Fruit fly (Drosophila melanogaster) S2 (cell line): ENCODE data around the gene CG33110.

Source experiments
- CG8478 ChIP-seq: fragments of >200 bp; optimal IDR thresholded peaks from 2 replicates; lab custom pipeline; 2018
- CTCF ChIP-seq, 2 experiments: fragments of >200 bp; optimal IDR thresholded peaks; 2 replicates each; lab custom pipeline; 2018

CG33110 gene

DNA sequence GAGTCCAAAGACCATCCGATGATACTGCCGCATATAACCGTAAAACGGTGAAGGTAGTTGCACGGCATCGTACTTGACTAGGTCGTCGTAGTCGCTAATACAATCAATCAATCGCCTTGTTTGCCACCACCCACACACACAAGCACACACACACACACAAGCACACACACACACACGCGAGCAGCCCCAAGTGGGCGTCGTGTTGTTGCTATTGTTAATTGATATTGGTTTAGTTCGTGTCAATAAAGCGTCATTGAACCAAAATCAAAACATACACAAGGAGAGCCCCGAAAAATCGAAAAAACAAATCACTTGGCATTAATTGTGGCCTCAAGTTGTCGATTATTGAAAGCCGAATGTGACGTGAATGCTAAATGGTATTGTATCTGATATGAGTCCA is 26.5 kb downstream of the CG33110 start:
- TF ChIP-seq CTCF (optimal IDR thresholded peaks at IDR 0.05; lab: Kevin White, UChicago), result no peak
- no peak for TF ChIP-seq CG8478 (lab: Kevin White, UChicago)

DNA sequence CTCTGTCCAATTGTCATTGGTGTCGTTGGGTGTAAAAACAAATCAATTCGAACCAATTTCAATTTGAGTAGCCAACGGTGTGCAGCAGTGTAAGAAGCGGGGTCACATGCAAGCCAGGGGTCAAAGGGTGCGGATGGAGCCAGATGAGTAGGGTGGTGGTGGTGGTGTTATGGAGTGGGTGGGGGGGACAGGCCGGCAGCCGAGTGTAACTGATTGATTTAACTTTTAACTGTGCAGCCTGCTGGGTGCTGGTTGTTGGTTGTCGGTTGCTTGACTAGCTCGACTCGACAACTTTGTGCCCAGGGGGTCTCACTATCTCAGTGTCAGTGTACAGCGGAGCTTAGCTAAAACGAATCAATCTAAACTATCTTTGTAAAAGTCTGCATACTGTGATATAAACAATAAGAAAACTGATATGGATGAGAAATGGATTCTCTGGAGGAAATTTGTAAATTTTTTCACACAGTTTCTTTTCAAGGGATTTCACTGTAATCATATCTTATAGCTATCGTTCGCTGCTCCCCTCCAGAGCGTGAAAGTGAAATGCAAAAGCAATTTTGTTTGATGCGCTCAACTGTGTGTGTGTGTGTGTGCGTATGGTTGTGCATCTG is 27.5 kb downstream of the CG33110 start:
- TF ChIP-seq CG8478 (lab: Kevin White, UChicago) (no peak), CTCF (optimal IDR thresholded peaks at IDR 0.05; lab: Kevin White, UChicago) (no peak)

DNA sequence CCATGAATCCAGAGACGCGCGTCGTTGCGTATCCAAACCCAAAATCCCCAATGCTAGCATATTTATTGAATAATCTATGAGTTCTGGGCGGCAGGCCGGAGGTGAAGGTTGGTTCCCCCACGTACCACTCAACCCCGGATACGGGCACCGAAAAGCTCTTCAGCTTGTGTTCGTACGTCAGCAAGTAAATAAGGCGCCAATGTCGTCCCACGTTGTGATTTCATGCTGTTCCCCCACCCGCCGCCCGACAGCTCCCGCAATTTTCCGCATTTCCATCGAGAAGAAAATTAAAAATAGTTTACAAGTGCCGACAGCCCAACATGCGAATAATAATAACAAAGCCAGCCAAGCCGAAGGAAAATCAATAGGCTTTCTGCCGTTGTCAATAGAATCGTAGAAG is 28.8 kb downstream of the CG33110 start:
- TF ChIP-seq CG8478 (lab: Kevin White, UChicago) (no peak), CTCF (optimal IDR thresholded peaks at IDR 0.05; lab: Kevin White, UChicago) (no peak)

DNA sequence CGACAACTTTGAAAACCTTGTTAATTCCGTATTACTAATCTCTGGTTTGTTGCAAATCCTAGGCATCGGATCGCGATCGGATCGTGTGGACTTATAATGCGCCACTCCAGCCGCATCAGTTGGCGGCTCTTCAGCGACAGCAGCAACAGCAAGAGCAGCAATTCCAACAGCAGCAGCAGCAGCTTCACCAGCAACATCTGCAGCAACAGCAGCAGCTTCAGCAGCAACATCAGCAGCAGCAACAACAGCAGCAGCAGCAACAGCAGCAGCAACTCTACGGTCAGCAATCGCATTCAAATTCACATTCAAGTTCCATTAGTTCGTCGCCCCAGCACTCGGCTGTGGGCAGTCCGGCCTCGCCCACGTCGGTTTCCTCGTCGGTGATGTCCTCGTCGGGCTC is 32.8 kb downstream of the CG33110 start:
- TF ChIP-seq CG8478 (lab: Kevin White, UChicago), result no peak
- no peak for TF ChIP-seq CTCF (optimal IDR thresholded peaks at IDR 0.05; lab: Kevin White, UChicago)

DNA sequence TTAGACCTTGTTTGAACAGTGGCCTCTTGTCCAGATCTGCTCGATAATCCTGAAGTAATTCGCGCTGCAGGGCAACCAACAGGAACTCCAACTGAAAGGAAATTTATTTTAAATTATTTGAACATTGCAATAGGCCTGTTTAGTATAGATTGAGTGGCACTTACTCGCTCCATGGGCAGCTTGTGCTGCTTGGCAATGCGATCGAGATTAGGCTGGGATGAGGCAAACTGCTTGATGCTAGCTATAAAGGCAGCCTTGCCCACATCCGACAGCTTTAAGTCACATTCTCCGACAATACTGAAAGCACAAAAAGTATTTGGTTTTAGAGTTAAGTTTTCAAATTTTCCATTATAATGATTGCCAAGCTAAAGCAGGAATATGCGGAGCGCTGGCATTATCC is 39.2 kb downstream of the CG33110 start, which contains the start of gene CG13843:
Gene CG13843 (plus strand): TSS at position 301 of the 400 bp plus-strand sequence.
- TF ChIP-seq CTCF (optimal IDR thresholded peaks at IDR 0.05; lab: Kevin White, UChicago) (no peak), CG8478 (lab: Kevin White, UChicago) (no peak)

DNA sequence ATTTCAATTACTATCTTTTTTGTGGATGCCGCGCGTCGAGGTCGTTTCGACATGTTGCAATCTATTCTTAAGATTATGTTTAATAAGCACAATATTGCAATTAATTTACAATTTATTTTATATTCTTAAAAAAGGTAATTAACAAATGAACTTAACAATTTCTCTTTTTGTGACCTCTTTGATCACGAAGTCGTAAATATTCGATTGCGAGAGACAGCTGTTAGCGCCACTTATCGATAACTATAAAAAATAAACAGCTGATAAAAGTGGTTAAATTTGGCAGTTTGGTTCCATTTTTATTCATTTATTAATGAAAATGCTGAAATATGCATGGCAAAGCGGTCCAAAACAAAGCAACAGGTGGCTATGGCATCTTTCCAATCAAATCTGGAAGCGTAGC is 43.5 kb downstream of the CG33110 start, which contains the start of the genes CG31156 and mRRF2:
Gene CG31156 (minus strand): TSS at position 209 of the 400 bp plus-strand sequence.
Gene mRRF2 (plus strand): TSS at position 239 of the 400 bp plus-strand sequence.
- TF ChIP-seq CTCF (optimal IDR thresholded peaks at IDR 0.05; lab: Kevin White, UChicago) (no peak), CG8478 (lab: Kevin White, UChicago) (no peak)

DNA sequence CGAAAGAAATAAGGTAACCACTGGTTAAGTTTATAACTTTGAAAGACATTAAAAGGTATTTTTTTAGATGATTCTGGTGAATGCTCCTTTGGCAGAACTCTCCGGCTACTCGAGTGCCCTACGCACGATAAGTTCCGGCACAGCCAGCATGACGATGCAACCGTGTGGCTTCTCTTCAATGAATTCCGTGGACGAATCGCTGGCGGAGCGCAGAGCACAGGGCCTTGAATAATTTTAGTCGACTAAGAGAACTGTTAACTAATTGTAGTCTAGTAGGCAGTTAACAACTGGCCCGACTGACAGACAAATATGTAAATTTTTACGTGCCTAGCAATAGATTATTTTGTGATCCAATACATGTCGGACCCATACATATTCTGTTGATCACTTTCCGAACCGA is 46.2 kb downstream of the CG33110 start, which contains the start of gene CG31161:
Gene CG31161 (plus strand): TSS at position 301 of the 400 bp plus-strand sequence.
- TF ChIP-seq CTCF (optimal IDR thresholded peaks at IDR 0.05; lab: Kevin White, UChicago) (no peak), CG8478 (lab: Kevin White, UChicago) (no peak)

DNA sequence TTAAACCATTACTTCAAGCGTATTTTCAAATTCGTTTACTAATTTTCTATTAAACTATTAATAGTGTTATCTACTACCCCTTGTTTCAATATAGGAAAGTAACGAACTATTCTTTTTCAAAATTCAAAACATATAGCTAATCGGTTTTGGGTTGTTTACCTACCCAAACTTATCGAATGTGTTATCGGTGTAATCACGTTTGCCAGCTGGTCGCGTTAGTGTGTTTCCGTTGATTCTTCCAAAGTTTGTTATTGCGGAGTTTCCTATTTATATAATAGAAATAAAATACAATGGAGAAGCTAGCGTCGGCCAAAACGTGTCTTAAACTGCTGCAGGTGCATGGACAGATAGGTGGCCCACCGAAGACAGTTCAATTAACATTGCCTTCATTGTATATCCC is 48.3 kb downstream of the CG33110 start, which contains the start of gene mRpL45:
Gene mRpL45 (plus strand): TSS at position 213 of the 400 bp plus-strand sequence.
- TF ChIP-seq CTCF (optimal IDR thresholded peaks at IDR 0.05; lab: Kevin White, UChicago) (no peak), CG8478 (lab: Kevin White, UChicago) (no peak)

DNA sequence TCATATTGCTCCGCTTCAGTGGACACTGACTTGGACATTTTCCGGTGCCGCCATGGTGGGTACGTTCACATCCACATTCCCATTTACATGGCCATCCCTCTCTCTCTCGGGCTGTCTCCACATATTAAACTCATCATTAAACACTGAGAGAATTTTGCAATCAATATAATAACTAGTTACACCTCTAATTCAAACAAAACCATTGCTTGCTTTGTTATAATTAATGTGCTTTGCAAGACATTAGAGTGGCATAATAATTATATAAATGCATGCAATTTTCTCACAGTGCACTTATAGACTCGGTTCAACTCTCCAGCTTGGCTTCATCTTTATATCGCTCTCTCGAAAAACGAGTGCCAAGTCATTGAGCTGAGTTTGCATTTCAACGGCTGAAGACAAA is 54.7 kb downstream of the CG33110 start:
- TF ChIP-seq CTCF (optimal IDR thresholded peaks at IDR 0.05; lab: Kevin White, UChicago), result no peak
- no peak for TF ChIP-seq CG8478 (lab: Kevin White, UChicago)

DNA sequence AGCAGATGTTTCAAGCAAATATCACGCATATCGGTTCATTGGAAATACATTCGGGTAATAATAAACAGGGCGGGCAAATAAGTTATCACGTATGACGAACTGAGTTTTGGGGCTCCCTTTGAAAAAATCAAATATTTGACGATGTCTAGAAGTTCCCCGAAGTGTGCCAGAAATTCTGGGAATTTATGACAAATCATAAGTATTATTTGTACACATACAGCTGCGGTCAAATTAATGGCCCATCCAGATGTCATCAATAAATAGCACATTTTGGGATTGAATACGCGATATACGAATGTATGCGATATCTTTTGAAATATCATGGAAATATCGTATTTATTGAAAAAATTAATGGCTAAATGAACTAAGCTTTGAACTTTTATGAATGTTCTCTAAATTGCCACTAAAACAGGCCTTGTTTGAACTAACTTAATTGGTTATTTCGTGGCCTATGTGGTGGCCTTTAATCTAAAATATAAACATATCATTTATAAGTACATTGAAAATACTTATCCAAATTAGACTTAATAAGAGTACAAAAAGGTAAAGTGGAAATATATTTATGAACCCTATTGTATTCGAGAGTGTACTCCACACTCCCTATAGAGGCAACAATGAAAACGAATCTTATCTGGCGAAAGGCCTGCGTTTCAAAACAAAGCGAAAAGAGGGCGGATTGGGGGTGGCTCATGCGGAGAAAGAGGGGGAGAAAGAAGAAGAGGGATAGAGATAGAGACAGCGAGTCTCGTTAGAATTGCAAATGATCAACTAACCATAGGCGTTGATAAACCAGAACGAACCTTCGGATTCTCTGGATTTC is 55.7 kb downstream of the CG33110 start:
- TF ChIP-seq CG8478 (lab: Kevin White, UChicago) (no peak), CTCF (optimal IDR thresholded peaks at IDR 0.05; lab: Kevin White, UChicago) (no peak)

DNA sequence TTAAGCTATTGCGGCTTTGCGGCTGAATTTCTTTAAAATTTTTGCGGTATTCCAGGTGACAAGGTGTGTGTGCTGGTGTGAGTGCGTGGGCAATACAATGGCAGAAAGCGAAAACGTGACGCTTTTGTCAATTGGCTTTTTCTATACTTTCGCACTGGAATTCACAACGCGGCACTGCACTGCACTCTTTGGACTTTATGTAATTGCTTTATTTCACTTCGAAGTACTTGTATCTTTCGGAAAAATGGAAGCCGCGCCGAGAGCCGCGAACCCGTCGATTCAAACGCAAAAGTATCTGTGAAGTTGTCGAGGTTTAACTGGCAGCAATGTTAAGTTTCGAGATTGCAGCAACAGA is 56.3 kb downstream of the CG33110 start:
- no peak for TF ChIP-seq CG8478 (lab: Kevin White, UChicago)
- TF ChIP-seq CTCF (optimal IDR thresholded peaks at IDR 0.05; lab: Kevin White, UChicago), result no peak

DNA sequence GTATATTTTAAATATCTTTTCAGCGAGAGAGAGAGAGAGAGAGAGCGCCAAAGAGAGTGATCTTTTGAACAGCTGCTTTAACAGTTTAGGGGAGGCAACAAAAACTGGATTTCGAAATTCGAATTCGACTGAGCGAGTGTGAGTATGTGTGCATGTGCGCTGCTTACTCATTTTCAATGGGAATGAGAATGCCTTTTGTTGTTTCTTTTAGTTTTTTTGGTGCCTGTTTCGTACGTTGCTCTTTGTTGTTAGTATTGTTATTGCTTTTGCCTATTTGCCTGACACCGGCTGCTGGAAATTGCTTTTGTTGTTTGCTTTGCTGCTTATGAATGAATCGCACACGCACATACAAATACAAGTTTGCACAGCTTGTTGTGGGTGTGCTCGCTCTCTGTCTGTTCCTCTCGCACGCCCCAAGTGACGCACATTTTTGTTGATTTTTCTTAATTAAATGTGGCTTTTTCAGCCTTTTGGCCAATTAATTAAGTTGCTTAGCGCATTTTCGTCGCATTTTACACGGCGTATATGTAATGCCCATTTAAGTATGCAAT is 56.9 kb downstream of the CG33110 start:
- TF ChIP-seq CTCF (optimal IDR thresholded peaks at IDR 0.05; lab: Kevin White, UChicago), result no peak
- no peak for TF ChIP-seq CG8478 (lab: Kevin White, UChicago)

DNA sequence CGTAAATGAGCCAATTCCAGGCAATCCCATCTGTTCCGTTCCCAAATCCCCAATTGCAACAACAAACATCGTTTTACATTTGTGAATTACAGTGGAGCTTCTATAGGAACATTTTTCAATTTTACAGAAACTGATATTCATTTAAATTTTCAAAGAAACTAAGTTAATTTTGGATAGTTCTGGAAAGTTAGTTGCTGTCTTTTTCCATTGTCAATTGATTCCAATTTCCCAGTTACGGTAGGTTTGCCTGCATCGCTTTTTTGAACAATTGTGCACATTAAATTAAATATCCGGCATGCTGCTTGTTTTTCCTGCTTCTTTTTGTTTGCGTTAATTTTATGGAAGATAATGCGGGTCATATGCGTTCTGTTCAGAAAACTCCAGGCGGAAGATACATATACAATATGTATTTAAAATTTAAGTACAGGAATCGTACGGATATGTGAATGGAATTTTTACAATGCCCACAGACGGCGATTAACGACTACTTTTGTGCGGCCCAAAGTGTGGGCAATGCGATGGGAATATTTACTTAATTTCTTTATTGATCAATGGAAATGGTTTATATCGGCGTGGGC is 58.0 kb downstream of the CG33110 start:
- TF ChIP-seq CTCF (optimal IDR thresholded peaks at IDR 0.05; lab: Kevin White, UChicago) (no peak), CG8478 (lab: Kevin White, UChicago) (no peak)

DNA sequence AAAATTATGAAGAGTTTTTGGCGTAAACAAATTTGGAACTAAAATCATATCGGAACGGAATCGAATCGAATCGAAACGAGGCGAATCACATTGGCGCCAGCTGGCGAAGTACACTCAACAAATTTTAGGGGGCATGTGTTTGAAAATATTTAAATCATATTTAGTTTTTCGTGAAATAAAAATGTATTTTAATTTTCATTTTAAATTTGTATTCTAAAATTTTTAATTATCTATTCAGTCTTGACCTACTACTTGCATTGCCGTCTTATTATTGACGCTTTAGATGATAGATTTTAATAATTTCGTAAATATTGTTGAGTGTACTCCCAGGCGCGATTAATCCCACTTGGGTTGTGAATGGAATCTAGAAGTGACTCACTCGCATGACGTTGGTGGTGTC is 59.2 kb downstream of the CG33110 start:
- TF ChIP-seq CTCF (optimal IDR thresholded peaks at IDR 0.05; lab: Kevin White, UChicago), result no peak
- no peak for TF ChIP-seq CG8478 (lab: Kevin White, UChicago)
